Fruit fly (Drosophila melanogaster): ENCODE measurements around the gene CG14810.
A peak's percentile ranks its signal among the peaks of the same experiment; 100 is the strongest.

The CG14810 gene

dm6 chrX:1845413-1845951 is 25.3 kb upstream of the CG14810 start (continued):
- no peak for TF ChIP-seq Gug (GFP tag; IDR thresholded peaks at IDR 0.05)
- TF ChIP-seq CG18476 (GFP tag; optimal IDR thresholded peaks at IDR 0.05), result peak; percentile 22
- TF ChIP-seq Eip74EF (GFP tag; optimal IDR thresholded peaks at IDR 0.05), result no peak
- TF ChIP-seq CG7987 (GFP tag; optimal IDR thresholded peaks at IDR 0.05), result peak; percentile 76
- peak; percentile 6 for TF ChIP-seq CG13775 (GFP tag; optimal IDR thresholded peaks at IDR 0.05)
- TF ChIP-seq Mes4 (GFP tag; optimal IDR thresholded peaks at IDR 0.05), result peak; percentile 43
- no peak for TF ChIP-seq sd (tag; optimal IDR thresholded peaks at IDR 0.05)
- TF ChIP-seq trh (GFP tag; optimal IDR thresholded peaks at IDR 0.05), result peak; percentile 24
- TF ChIP-seq ci (GFP tag; IDR thresholded peaks at IDR 0.05), result peak; percentile 76; the same call in 2 of the 3 replicates
- peak; percentile 51 for TF ChIP-seq NC2β (GFP tag; optimal IDR thresholded peaks at IDR 0.05)
- TF ChIP-seq sens (GFP tag), result peak; percentile 89
- no peak for TF ChIP-seq CG13287 (GFP tag; IDR thresholded peaks at IDR 0.05; ENCODE audit: partially characterized antibody)
- no peak for TF ChIP-seq hkb (optimal IDR thresholded peaks at IDR 0.05)
- TF ChIP-seq hkb (GFP tag; IDR thresholded peaks at IDR 0.05), result peak; percentile 72
- TF ChIP-seq pfk (GFP tag; optimal IDR thresholded peaks at IDR 0.05), result peak; percentile 18
- peak; percentile 22 for TF ChIP-seq Bteb2 (GFP tag; optimal IDR thresholded peaks at IDR 0.05)
- peak; percentile 78 for TF ChIP-seq CG2120 (GFP tag; optimal IDR thresholded peaks at IDR 0.05)
- no peak for TF ChIP-seq pan (optimal IDR thresholded peaks at IDR 0.05)
- peak in 1 of 2 experiments; percentile 63 for TF ChIP-seq pan (GFP tag; optimal IDR thresholded peaks at IDR 0.05 in 1 of 2, IDR thresholded peaks at IDR 0.05 in 1 of 2)
- TF ChIP-seq CG3407 (GFP tag; optimal IDR thresholded peaks at IDR 0.05), result peak; percentile 42
- TF ChIP-seq ewg (GFP tag; optimal IDR thresholded peaks at IDR 0.05), result peak; percentile 15
- TF ChIP-seq Sry-β (GFP tag; optimal IDR thresholded peaks at IDR 0.05), result no peak
- peak; percentile 60; the same call in 1 of the 3 replicates for TF ChIP-seq zfh1 (GFP tag; IDR thresholded peaks at IDR 0.05)
- TF ChIP-seq CG2202 (tag; optimal IDR thresholded peaks at IDR 0.05), result peak; percentile 34
- no peak for TF ChIP-seq CG34224 (GFP tag; IDR thresholded peaks at IDR 0.05; ENCODE audit: partially characterized antibody)
- peak; percentile 3 for TF ChIP-seq shn (GFP tag; optimal IDR thresholded peaks at IDR 0.05)
- TF ChIP-seq CHES-1-like (GFP tag; optimal IDR thresholded peaks at IDR 0.05), result peak; percentile 57
- 0 out of 2 replicates have a peak, but pooled peaks have one; percentile 12 for TF ChIP-seq CG9215 (GFP tag; IDR thresholded peaks at IDR 0.05)
- TF ChIP-seq CG16815 (GFP tag; optimal IDR thresholded peaks at IDR 0.05), result no peak
- peak; percentile 68 for TF ChIP-seq CG2678 (tag; optimal IDR thresholded peaks at IDR 0.05)
- peak; percentile 67 for TF ChIP-seq Fer1 (GFP tag; optimal IDR thresholded peaks at IDR 0.05)
- TF ChIP-seq exex (tag; optimal IDR thresholded peaks at IDR 0.05), result peak; percentile 72
- peak; percentile 57; the same call in 1 of the 2 replicates for TF ChIP-seq ham (GFP tag; IDR thresholded peaks at IDR 0.05)
- peak; percentile 14 for TF ChIP-seq CG15601 (tag; optimal IDR thresholded peaks at IDR 0.05)
- TF ChIP-seq CG2875 (GFP tag; optimal IDR thresholded peaks at IDR 0.05), result peak; percentile 53
- TF ChIP-seq CG3726 (GFP tag; IDR thresholded peaks at IDR 0.05), result 0 out of 3 replicates have a peak, but pooled peaks have one; percentile 25
- peak; percentile 19 for TF ChIP-seq CoRest (tag; optimal IDR thresholded peaks at IDR 0.05)
- peak; percentile 50 for TF ChIP-seq CG33213 (GFP tag; optimal IDR thresholded peaks at IDR 0.05)
- peak; percentile 46 for TF ChIP-seq CG32532 (GFP tag; IDR thresholded peaks at IDR 0.05)
- TF ChIP-seq her (GFP tag; optimal IDR thresholded peaks at IDR 0.05), result peak; percentile 74
- peak; percentile 65; the same call in 1 of the 3 replicates for TF ChIP-seq CG11695 (GFP tag; IDR thresholded peaks at IDR 0.05)
- peak; percentile 7 for TF ChIP-seq Dek (tag; optimal IDR thresholded peaks at IDR 0.05)
- peak; percentile 69 for TF ChIP-seq CG18599 (GFP tag; optimal IDR thresholded peaks at IDR 0.05)
- TF ChIP-seq CG17385 (GFP tag; optimal IDR thresholded peaks at IDR 0.05), result peak; percentile 23
- peak; percentile 41; the same call in 1 of the 3 replicates for TF ChIP-seq dysf (GFP tag; IDR thresholded peaks at IDR 0.05)
- TF ChIP-seq gem (tag; optimal IDR thresholded peaks at IDR 0.05), result peak; percentile 63
- peak; percentile 35 for TF ChIP-seq CG14965 (GFP tag; optimal IDR thresholded peaks at IDR 0.05; ENCODE audit: borderline replicate concordance)
- TF ChIP-seq slbo (GFP tag; IDR thresholded peaks at IDR 0.05), result peak; percentile 52
- TF ChIP-seq CG13624 (GFP tag; optimal IDR thresholded peaks at IDR 0.05), result peak; percentile 28
- peak; percentile 61 for TF ChIP-seq CG16863 (GFP tag; optimal IDR thresholded peaks at IDR 0.05)

Measured in whole organism, embryonic.